Fruit fly (Drosophila melanogaster) whole organism, embryonic: ENCODE measurements around the gene AP-1sigma.

Experiments
- Abd-B ChIP-seq: fragments of 200-800 bp; sonication (Bioruptor generic); optimal IDR thresholded peaks from 2 replicates; lab custom pipeline; 2018; ENCODE audit warnings: missing biosample characterization, mild to moderate bottlenecking, missing genetic modification characterization, moderate library complexity
- Adf1 ChIP-seq: fragments of 200-800 bp; sonication (Bioruptor generic); IDR thresholded peaks from 2 replicates; pipeline ENCODE4 v1.3.6; 2022; ENCODE audit warnings: missing biosample characterization, missing genetic modification characterization
- Bdp1 ChIP-seq: fragments of 200-800 bp; sonication (Bioruptor generic); optimal IDR thresholded peaks from 3 replicates; lab custom pipeline; 2016; ENCODE audit warnings: missing biosample characterization, missing genetic modification characterization
- CG10267 ChIP-seq: fragments of 200-800 bp; sonication (Bioruptor generic); optimal IDR thresholded peaks from 2 replicates; lab custom pipeline; 2018; ENCODE audit warnings: missing biosample characterization, mild to moderate bottlenecking, missing genetic modification characterization, moderate library complexity
- CG10979 ChIP-seq: fragments of 200-800 bp; sonication (Bioruptor generic); optimal IDR thresholded peaks from 2 replicates; lab custom pipeline; 2018; ENCODE audit warnings: missing biosample characterization, mild to moderate bottlenecking, missing genetic modification characterization, moderate library complexity
- CG11723 ChIP-seq: fragments of 200-800 bp; sonication (Bioruptor generic); optimal IDR thresholded peaks from 2 replicates; lab custom pipeline; 2017; ENCODE audit warnings: missing biosample characterization, mild to moderate bottlenecking, missing genetic modification characterization
- CG12071 ChIP-seq: fragments of 200-800 bp; sonication (Bioruptor generic); optimal IDR thresholded peaks from 3 replicates; lab custom pipeline; 2018; ENCODE audit warnings: missing biosample characterization, mild to moderate bottlenecking, missing genetic modification characterization
- CG13424 ChIP-seq: fragments of 200-800 bp; sonication (Bioruptor generic); optimal IDR thresholded peaks from 2 replicates; lab custom pipeline; 2019; ENCODE audit warnings: missing biosample characterization, mild to moderate bottlenecking, missing genetic modification characterization, moderate library complexity
- CG13894 ChIP-seq: fragments of 200-800 bp; sonication (Bioruptor generic); optimal IDR thresholded peaks from 3 replicates; lab custom pipeline; 2018; ENCODE audit warnings: missing biosample characterization, mild to moderate bottlenecking, missing genetic modification characterization, moderate library complexity
- CG1792 ChIP-seq: fragments of 200-800 bp; sonication (Bioruptor generic); optimal IDR thresholded peaks from 2 replicates; lab custom pipeline; 2016; ENCODE audit warnings: missing biosample characterization, missing genetic modification characterization
- CG18599 ChIP-seq: fragments of 200-800 bp; sonication (Bioruptor generic); optimal IDR thresholded peaks from 3 replicates; lab custom pipeline; 2017; ENCODE audit warnings: missing biosample characterization, missing genetic modification characterization, mild to moderate bottlenecking, moderate library complexity, missing genetic modification reagents
- CG30403 ChIP-seq: fragments of 200-800 bp; sonication (Bioruptor generic); optimal IDR thresholded peaks from 3 replicates; lab custom pipeline; 2016; ENCODE audit warnings: missing biosample characterization, missing genetic modification characterization
- CG31388 ChIP-seq: fragments of 200-800 bp; sonication (Bioruptor generic); optimal IDR thresholded peaks from 2 replicates; lab custom pipeline; 2016; ENCODE audit warnings: missing biosample characterization, missing genetic modification characterization
- CG3281 ChIP-seq: fragments of 200-800 bp; sonication (Bioruptor generic); optimal IDR thresholded peaks from 3 replicates; lab custom pipeline; 2017; ENCODE audit warnings: missing biosample characterization, mild to moderate bottlenecking, missing genetic modification characterization
- CG3407 ChIP-seq: fragments of 200-800 bp; sonication (Bioruptor generic); optimal IDR thresholded peaks from 2 replicates; lab custom pipeline; 2018; ENCODE audit warnings: missing biosample characterization, mild to moderate bottlenecking, missing genetic modification characterization
- CG4360 ChIP-seq: fragments of 200-800 bp; sonication (Bioruptor generic); IDR thresholded peaks from 2 replicates; pipeline ENCODE4 v1.3.6; 2022; ENCODE audit warnings: missing biosample characterization, missing genetic modification characterization
- CG4424 ChIP-seq: fragments of 200-800 bp; sonication (Bioruptor generic); optimal IDR thresholded peaks from 3 replicates; lab custom pipeline; 2016; ENCODE audit warnings: missing biosample characterization, missing genetic modification characterization
- CG4820 ChIP-seq: fragments of 200-800 bp; sonication (Bioruptor generic); optimal IDR thresholded peaks from 3 replicates; lab custom pipeline; 2016; ENCODE audit warnings: missing biosample characterization, missing genetic modification characterization
- D ChIP-seq, 2 experiments: fragments of 200-800 bp in 1 of 2; fragments of >200 bp in 1 of 2; sonication (Bioruptor generic) in 1 of 2; optimal IDR thresholded peaks; 2 replicates in 1 of 2; 3 replicates in 1 of 2; lab custom pipeline; 2017; ENCODE audit warnings: mild to moderate bottlenecking in 1 of 2, missing biosample characterization in 1 of 2, missing genetic modification characterization in 1 of 2, missing genetic modification reagents in 1 of 2
- ERR ChIP-seq: fragments of 200-800 bp; sonication (Bioruptor generic); optimal IDR thresholded peaks from 2 replicates; lab custom pipeline; 2016; ENCODE audit warnings: missing biosample characterization, missing genetic modification characterization
- Ets97D ChIP-seq: fragments of 200-800 bp; sonication (Bioruptor generic); optimal IDR thresholded peaks from 3 replicates; lab custom pipeline; 2016; ENCODE audit warnings: missing biosample characterization, missing genetic modification characterization
- H2.0 ChIP-seq: fragments of 200-800 bp; sonication (Bioruptor generic); IDR thresholded peaks from 2 replicates; pipeline ENCODE4 v1.3.6; 2022; ENCODE audit warnings: missing biosample characterization, missing genetic modification characterization
- Hmr ChIP-seq: fragments of 200-800 bp; sonication (Bioruptor generic); optimal IDR thresholded peaks from 3 replicates; lab custom pipeline; 2017; ENCODE audit warnings: mild to moderate bottlenecking, missing biosample characterization, missing genetic modification reagents, missing genetic modification characterization
- Hr51 ChIP-seq, 2 experiments: fragments of 200-800 bp; sonication (Bioruptor generic); optimal IDR thresholded peaks; 2 replicates in 1 of 2; 3 replicates in 1 of 2; lab custom pipeline; 2016 to 2018; ENCODE audit warnings: missing biosample characterization in 2 of 2, missing genetic modification characterization in 2 of 2, mild to moderate bottlenecking in 1 of 2, moderate library complexity in 1 of 2
- Mad ChIP-seq: fragments of 200-800 bp; sonication (Bioruptor generic); optimal IDR thresholded peaks from 2 replicates; lab custom pipeline; 2016; ENCODE audit warnings: missing biosample characterization, missing genetic modification characterization
- Ravus ChIP-seq: fragments of 200-800 bp; sonication (Bioruptor generic); IDR thresholded peaks from 2 replicates; pipeline ENCODE4 v1.3.6; 2022; ENCODE audit warnings: missing biosample characterization, missing genetic modification characterization
- ap ChIP-seq: fragments of 200-800 bp; sonication (Bioruptor generic); IDR thresholded peaks from 2 replicates; pipeline ENCODE4 v1.3.6; 2022; ENCODE audit warnings: missing biosample characterization, missing genetic modification characterization
- ase ChIP-seq: fragments of 200-800 bp; sonication (Bioruptor generic); IDR thresholded peaks from 3 replicates; pipeline ENCODE4 v1.3.6; 2022; ENCODE audit warnings: missing biosample characterization, missing genetic modification characterization
- caup ChIP-seq: fragments of 200-800 bp; sonication (Bioruptor generic); optimal IDR thresholded peaks from 3 replicates; lab custom pipeline; 2017; ENCODE audit warnings: missing biosample characterization, mild to moderate bottlenecking, missing genetic modification characterization, moderate library complexity; ENCODE audit not compliant: severe bottlenecking
- dan ChIP-seq: fragments of 200-800 bp; sonication (Bioruptor generic); IDR thresholded peaks from 2 replicates; pipeline ENCODE4 v1.3.6; 2022; ENCODE audit warnings: missing biosample characterization, missing genetic modification characterization
- dmrt11E ChIP-seq: fragments of 200-800 bp; sonication (Bioruptor generic); optimal IDR thresholded peaks from 3 replicates; lab custom pipeline; 2018; ENCODE audit warnings: missing biosample characterization, mild to moderate bottlenecking, missing genetic modification characterization, moderate library complexity
- eve ChIP-seq, 2 experiments: fragments of >200 bp; optimal IDR thresholded peaks; 2 replicates each; lab custom pipeline; 2017; ENCODE audit warnings: missing biosample characterization in 2 of 2, missing genetic modification characterization in 2 of 2
- gt ChIP-seq: fragments of 200-800 bp; sonication (Bioruptor generic); IDR thresholded peaks from 2 replicates; pipeline ENCODE4 v1.3.6; 2022; ENCODE audit warnings: missing biosample characterization, missing genetic modification characterization
- h ChIP-seq: fragments of >200 bp; optimal IDR thresholded peaks from 2 replicates; lab custom pipeline; 2017
- insv ChIP-seq, 2 experiments: fragments of 200-800 bp; sonication (Bioruptor generic); optimal IDR thresholded peaks; 3 replicates each; lab custom pipeline; 2016 to 2018; ENCODE audit warnings: missing biosample characterization in 2 of 2, missing genetic modification characterization in 2 of 2
- jigr1 ChIP-seq: fragments of 200-800 bp; sonication (Bioruptor generic); IDR thresholded peaks from 3 replicates; pipeline ENCODE4 v1.3.6; 2022; ENCODE audit warnings: missing biosample characterization, missing genetic modification characterization
- otp ChIP-seq: fragments of 200-800 bp; sonication (Bioruptor generic); IDR thresholded peaks from 3 replicates; pipeline ENCODE4, ENCODE4 v1.3.6; 2022; ENCODE audit warnings: missing biosample characterization, missing genetic modification characterization
- pb ChIP-seq: fragments of 200-800 bp; sonication (Bioruptor generic); optimal IDR thresholded peaks from 3 replicates; lab custom pipeline; 2016; ENCODE audit warnings: missing biosample characterization, missing genetic modification characterization
- pita ChIP-seq: fragments of 200-800 bp; sonication (Bioruptor generic); optimal IDR thresholded peaks from 2 replicates; lab custom pipeline; 2017; ENCODE audit warnings: missing biosample characterization, mild to moderate bottlenecking, missing genetic modification characterization
- psq ChIP-seq: fragments of 200-800 bp; sonication (Bioruptor generic); optimal IDR thresholded peaks from 2 replicates; lab custom pipeline; 2017; ENCODE audit warnings: missing biosample characterization, missing genetic modification characterization
- sd ChIP-seq: fragments of 200-800 bp; sonication (Bioruptor generic); optimal IDR thresholded peaks from 3 replicates; lab custom pipeline; 2018; ENCODE audit warnings: missing biosample characterization, mild to moderate bottlenecking, missing genetic modification characterization, moderate library complexity
- shn ChIP-seq: fragments of 200-800 bp; sonication (Bioruptor generic); optimal IDR thresholded peaks from 3 replicates; lab custom pipeline; 2016; ENCODE audit warnings: missing biosample characterization, missing genetic modification characterization
- sim ChIP-seq: fragments of 200-800 bp; sonication (Bioruptor generic); IDR thresholded peaks from 2 replicates; pipeline ENCODE4 v1.3.6; 2022; ENCODE audit warnings: missing biosample characterization, missing genetic modification characterization
- tgo ChIP-seq: fragments of 200-800 bp; sonication (Bioruptor generic); IDR thresholded peaks from 3 replicates; pipeline ENCODE4 v1.3.6; 2022; ENCODE audit warnings: missing biosample characterization, missing genetic modification characterization
- tll ChIP-seq, 2 experiments: fragments of 200-800 bp in 1 of 2; fragments of >200 bp in 1 of 2; sonication (Bioruptor generic) in 1 of 2; optimal IDR thresholded peaks; 2 replicates each; lab custom pipeline; 2017 to 2019; ENCODE audit warnings: missing biosample characterization in 2 of 2, missing genetic modification characterization in 2 of 2, mild to moderate bottlenecking in 1 of 2, moderate library complexity in 1 of 2
- trem ChIP-seq: fragments of 200-800 bp; optimal IDR thresholded peaks from 3 replicates; lab custom pipeline; 2019; ENCODE audit warnings: missing biosample characterization, mild to moderate bottlenecking, missing genetic modification characterization, moderate library complexity
- tx ChIP-seq: fragments of 200-800 bp; sonication (Bioruptor generic); optimal IDR thresholded peaks from 2 replicates; lab custom pipeline; 2016; ENCODE audit warnings: missing biosample characterization, missing genetic modification characterization
- unpg ChIP-seq: fragments of 200-800 bp; sonication (Bioruptor generic); optimal IDR thresholded peaks from 3 replicates; lab custom pipeline; 2018; ENCODE audit warnings: missing biosample characterization, mild to moderate bottlenecking, missing genetic modification characterization, moderate library complexity
- wek ChIP-seq: fragments of 200-800 bp; sonication (Bioruptor generic); optimal IDR thresholded peaks from 3 replicates; lab custom pipeline; 2018; ENCODE audit warnings: missing biosample characterization, mild to moderate bottlenecking, missing genetic modification characterization, moderate library complexity

AP-1sigma gene

dm6 chr3R:23958091-23958838 is at the start of gene AP-1sigma, which contains the start of gene GluProRS (continued):
- TF ChIP-seq CG3407 (GFP tag; lab: Kevin White, UChicago), result peak; percentile 83
- peak; percentile 78 for TF ChIP-seq Ets97D (GFP tag; lab: Kevin White, UChicago)
- peak; percentile 86 for TF ChIP-seq trem (tag; lab: Kevin White, UChicago)
- TF ChIP-seq CG11723, result peak; percentile 73
- peak; percentile 93 for TF ChIP-seq dan
- TF ChIP-seq CG4424 (GFP tag; lab: Kevin White, UChicago), result peak; percentile 92
- TF ChIP-seq CG13894 (tag; lab: Kevin White, UChicago), result no peak
- peak; percentile 21 to 76 for TF ChIP-seq tll (GFP tag; optimal IDR thresholded peaks at IDR 0.05; lab: Kevin White, UChicago)
- TF ChIP-seq wek (GFP tag; lab: Kevin White, UChicago), result no peak
- TF ChIP-seq Abd-B (GFP tag; lab: Kevin White, UChicago), result peak; percentile 92
- TF ChIP-seq Mad (GFP tag; lab: Kevin White, UChicago), result peak; percentile 91
- peak; percentile 82 for TF ChIP-seq CG10267 (tag; lab: Kevin White, UChicago)
- peak; percentile 66 for TF ChIP-seq ERR
- TF ChIP-seq dmrt11E (tag; lab: Kevin White, UChicago), result peak; percentile 89
- TF ChIP-seq h (lab: Kevin White, UChicago), result no peak
- peak in 1 of 2 experiments; percentile 3 for TF ChIP-seq eve (GFP tag; optimal IDR thresholded peaks at IDR 0.05; lab: Kevin White, UChicago)
- TF ChIP-seq Hmr (GFP tag; lab: Kevin White, UChicago), result peak; percentile 86
- peak; percentile 66 for TF ChIP-seq CG12071
- peak; percentile 82 for TF ChIP-seq CG31388
- peak; percentile 78 for TF ChIP-seq CG4360 (GFP tag; lab: Robert Waterston, UW)
- TF ChIP-seq ase (GFP tag; lab: Robert Waterston, UW), result peak; percentile 94
- peak; percentile 90 for TF ChIP-seq unpg (GFP tag; lab: Kevin White, UChicago)
- peak; percentile 93 for TF ChIP-seq otp (GFP tag; lab: Robert Waterston, UW)
- TF ChIP-seq tx (GFP tag; lab: Kevin White, UChicago), result peak; percentile 87
- peak; percentile 84 for TF ChIP-seq CG3281
- TF ChIP-seq jigr1 (GFP tag; lab: Robert Waterston, UW), result peak; percentile 89
- peak; percentile 87 for TF ChIP-seq sim (GFP tag; lab: Robert Waterston, UW)
- TF ChIP-seq ap (GFP tag; lab: Robert Waterston, UW), result peak; percentile 94
- peak in 1 of 2 experiments; percentile 30 for TF ChIP-seq insv (GFP tag; optimal IDR thresholded peaks at IDR 0.05; lab: Kevin White, UChicago)
- TF ChIP-seq CG1792, result peak; percentile 31
- peak; percentile 68 for TF ChIP-seq psq
- peak; percentile 85 for TF ChIP-seq Adf1 (GFP tag; lab: Robert Waterston, UW)
- TF ChIP-seq sd (tag; lab: Kevin White, UChicago), result no peak
- no peak for TF ChIP-seq pita (GFP tag; lab: Kevin White, UChicago)
- TF ChIP-seq Ravus (GFP tag; lab: Robert Waterston, UW), result peak; percentile 88
- TF ChIP-seq CG13424 (tag; lab: Kevin White, UChicago), result peak; percentile 91
- peak; percentile 84 for TF ChIP-seq CG10979 (tag; lab: Kevin White, UChicago)
- TF ChIP-seq tgo (GFP tag; lab: Robert Waterston, UW), result peak; percentile 98
- peak; percentile 89 for TF ChIP-seq CG18599 (GFP tag; lab: Kevin White, UChicago)
- peak; percentile 80 for TF ChIP-seq caup (GFP tag; lab: Kevin White, UChicago)
- peak; percentile 97 for TF ChIP-seq CG30403 (GFP tag; lab: Kevin White, UChicago)
- TF ChIP-seq pb, result peak; percentile 47
- TF ChIP-seq Bdp1 (GFP tag; lab: Kevin White, UChicago), result peak; percentile 72
- TF ChIP-seq gt, result peak; percentile 88
- TF ChIP-seq D (optimal IDR thresholded peaks at IDR 0.05; lab: Kevin White, UChicago), result no peak
- TF ChIP-seq D (GFP tag; optimal IDR thresholded peaks at IDR 0.05; lab: Kevin White, UChicago), result peak; percentile 75
- TF ChIP-seq shn, result peak; percentile 71
- TF ChIP-seq H2.0 (GFP tag; lab: Robert Waterston, UW), result peak; percentile 97
- TF ChIP-seq Hr51 (GFP tag; optimal IDR thresholded peaks at IDR 0.05; lab: Kevin White, UChicago), result peak; percentile 84 to 88
- TF ChIP-seq CG4820 (GFP tag; lab: Kevin White, UChicago), result peak; percentile 92
